Worm (Caenorhabditis elegans): ENCODE data around the gene F21C10.18.

- TF ChIP-seq B0310.2 (tag; optimal IDR thresholded peaks at IDR 0.05) (no peak), ama-1 (optimal IDR thresholded peaks at IDR 0.05) (no peak), tbx-37 (GFP tag; conservative IDR thresholded peaks at IDR 0.05) (no peak), tbx-11 (GFP tag; IDR thresholded peaks at IDR 0.05) (no peak), scrt-1 (GFP tag; IDR thresholded peaks at IDR 0.05) (no peak)
These were observed 962 bp downstream of the F21C10.18 start, which contains the start of gene pqn-31 for ce11 chrV:9109281-9109680.
